Worm (Caenorhabditis elegans) whole organism, mixed stage, embryonic: ENCODE results near the gene ubc-7.

Experiments
- M03D4.4 ChIP-seq: sonication (generic microtip); optimal IDR thresholded peaks from 2 replicates; lab custom pipeline; 2017; ENCODE audit warnings: mild to moderate bottlenecking, missing genetic modification characterization, missing compliant biosample characterization
- ceh-43 ChIP-seq: fragments of 200-800 bp; sonication (Bioruptor generic); optimal IDR thresholded peaks from 2 replicates; lab custom pipeline; 2018; ENCODE audit warnings: mild to moderate bottlenecking, missing genetic modification characterization, moderate library complexity, missing compliant biosample characterization
- elt-1 ChIP-seq: sonication (generic microtip); optimal IDR thresholded peaks from 2 replicates; lab custom pipeline; 2017; ENCODE audit warnings: missing genetic modification characterization, mild to moderate bottlenecking, missing compliant biosample characterization, antibody characterized with exemption, moderate library complexity, borderline replicate concordance; ENCODE audit not compliant: insufficient read depth
- elt-3 ChIP-seq: fragments of 150-350 bp; optimal IDR thresholded peaks from 2 replicates; lab custom pipeline; 2014; ENCODE audit warnings: missing biosample characterization, missing genetic modification characterization
- lin-13 ChIP-seq: fragments of 150-350 bp; optimal IDR thresholded peaks from 2 replicates; lab custom pipeline; 2014; ENCODE audit warnings: missing biosample characterization, missing genetic modification characterization
- nhr-28 ChIP-seq: fragments of 150-350 bp; optimal IDR thresholded peaks from 2 replicates; lab custom pipeline; 2014; ENCODE audit warnings: missing biosample characterization, missing genetic modification characterization
- sem-2 ChIP-seq: fragments of 200-800 bp; sonication (Bioruptor generic); optimal IDR thresholded peaks from 2 replicates; lab custom pipeline; 2018; ENCODE audit warnings: mild to moderate bottlenecking, missing genetic modification characterization, missing compliant biosample characterization
- snpc-4 ChIP-seq: fragments of 150-350 bp; optimal IDR thresholded peaks from 2 replicates; lab custom pipeline; 2014; ENCODE audit warnings: missing biosample characterization, missing genetic modification characterization
- unc-62 ChIP-seq: fragments of 150-350 bp; optimal IDR thresholded peaks from 2 replicates; lab custom pipeline; 2014; ENCODE audit warnings: missing biosample characterization, missing genetic modification reagents, missing genetic modification characterization
- ztf-11 ChIP-seq: fragments of 150-350 bp; optimal IDR thresholded peaks from 2 replicates; lab custom pipeline; 2014; ENCODE audit warnings: missing biosample characterization, missing genetic modification characterization

ce11 chrIII:9655802-9656201, 24.8 kb upstream of the ubc-7 start, which contains the start of gene C15H7.4:
- no peak for TF ChIP-seq sem-2 (GFP tag; lab: Kevin White, UChicago)
- no peak for TF ChIP-seq elt-1 (tag; lab: Kevin White, UChicago)
- no peak for TF ChIP-seq snpc-4 (tag; lab: Kevin White, UChicago)
- no peak for TF ChIP-seq nhr-28
- TF ChIP-seq M03D4.4 (tag; lab: Kevin White, UChicago): no peak
- no peak for TF ChIP-seq unc-62
- no peak for TF ChIP-seq lin-13 (tag; lab: Kevin White, UChicago)
- no peak for TF ChIP-seq ztf-11 (tag; lab: Kevin White, UChicago)
- no peak for TF ChIP-seq elt-3
- TF ChIP-seq ceh-43: no peak
